Worm (Caenorhabditis elegans) whole organism, young adult: Measurements from ENCODE around the gene snb-7.

Experiments
- B0336.3 ChIP-seq: fragments of 200-800 bp; sonication (Bioruptor generic); IDR thresholded peaks from 2 replicates; pipeline ENCODE4 v1.3.6; 2022; ENCODE audit warnings: missing genetic modification characterization, missing compliant biosample characterization
- ama-1 ChIP-seq, 3 experiments: fragments of 150-350 bp in 1 of 3; sonication (generic microtip) in 2 of 3; optimal IDR thresholded peaks; 2 replicates each; lab custom pipeline; 2014 to 2018; ENCODE audit warnings: missing biosample characterization in 2 of 3, missing genetic modification characterization in 2 of 3, missing genetic modification reagents in 2 of 3
- atf-7 ChIP-seq: sonication (generic microtip); optimal IDR thresholded peaks from 2 replicates; lab custom pipeline; 2017; ENCODE audit warnings: mild to moderate bottlenecking, missing genetic modification characterization, missing compliant biosample characterization
- attf-5 ChIP-seq: fragments of 200-800 bp; sonication (Bioruptor generic); optimal IDR thresholded peaks from 2 replicates; lab custom pipeline; 2018; ENCODE audit warnings: mild to moderate bottlenecking, missing genetic modification characterization, missing compliant biosample characterization
- attf-6 ChIP-seq: fragments of 200-800 bp; sonication (Bioruptor generic); IDR thresholded peaks from 2 replicates; pipeline ENCODE4 v1.3.6; 2022; ENCODE audit warnings: missing genetic modification reagents, missing genetic modification characterization, missing compliant biosample characterization
- ceh-27 ChIP-seq: fragments of 200-800 bp; sonication (Bioruptor generic); optimal IDR thresholded peaks from 2 replicates; lab custom pipeline; 2018; ENCODE audit warnings: mild to moderate bottlenecking, missing genetic modification characterization, moderate library complexity, missing compliant biosample characterization
- ceh-91 ChIP-seq: fragments of 200-800 bp; sonication (Bioruptor generic); IDR thresholded peaks from 2 replicates; pipeline ENCODE4 v1.3.6; 2022; ENCODE audit warnings: missing genetic modification reagents, missing genetic modification characterization, missing compliant biosample characterization
- efl-1 ChIP-seq: fragments of 150-350 bp; optimal IDR thresholded peaks from 2 replicates; lab custom pipeline; 2014; ENCODE audit warnings: missing biosample characterization, missing genetic modification reagents, missing genetic modification characterization
- gei-17 ChIP-seq: fragments of 200-800 bp; sonication (Bioruptor generic); optimal IDR thresholded peaks from 2 replicates; lab custom pipeline; 2018; ENCODE audit warnings: mild to moderate bottlenecking, missing genetic modification characterization, missing compliant biosample characterization
- let-607 ChIP-seq, 2 experiments: fragments of 200-800 bp in 1 of 2; sonication (Bioruptor generic) in 1 of 2; sonication (generic microtip) in 1 of 2; optimal IDR thresholded peaks; 2 replicates each; lab custom pipeline; 2016 to 2018; ENCODE audit warnings: mild to moderate bottlenecking in 2 of 2, missing compliant biosample characterization in 2 of 2, missing genetic modification characterization in 2 of 2, moderate library complexity in 2 of 2, missing genotype in 1 of 2
- tbx-9 ChIP-seq: sonication (generic microtip); optimal IDR thresholded peaks from 2 replicates; lab custom pipeline; 2016; ENCODE audit warnings: borderline replicate concordance, missing genetic modification characterization, inconsistent platforms, missing compliant biosample characterization
- unc-62 ChIP-seq: fragments of 150-350 bp; optimal IDR thresholded peaks from 2 replicates; lab custom pipeline; 2014; ENCODE audit warnings: missing biosample characterization, missing genetic modification reagents, missing genetic modification characterization

DNA sequence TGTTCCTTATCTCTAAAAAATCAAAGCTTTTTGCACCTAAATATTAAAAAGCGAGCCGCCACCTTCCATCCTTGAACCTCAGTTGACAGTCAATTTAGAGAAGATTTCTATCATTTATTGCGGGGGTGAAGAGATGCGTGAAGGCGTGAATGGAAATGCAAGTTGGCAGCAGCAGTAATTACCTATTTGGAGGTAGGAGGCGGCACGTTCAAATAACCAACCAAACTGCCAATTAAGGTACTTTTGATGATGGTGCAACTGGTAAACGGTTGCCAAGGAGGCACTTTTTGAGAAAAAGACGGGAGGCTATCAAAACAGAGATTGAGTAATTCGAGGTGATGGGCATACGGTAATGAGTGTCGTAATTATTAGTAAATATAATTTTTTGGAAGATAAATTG lies 24.3 kb upstream of the snb-7 start:
- no peak for TF ChIP-seq attf-5 (GFP tag; lab: Kevin White, UChicago)
- no peak for TF ChIP-seq ceh-91 (GFP tag; lab: Robert Waterston, UW)
- TF ChIP-seq let-607 (tag; optimal IDR thresholded peaks at IDR 0.05; lab: Kevin White, UChicago): no peak
- no peak for TF ChIP-seq attf-6 (GFP tag; lab: Robert Waterston, UW)
- TF ChIP-seq ama-1 (optimal IDR thresholded peaks at IDR 0.05; lab: Kevin White, UChicago): no peak
- no peak for TF ChIP-seq ama-1 (GFP tag; optimal IDR thresholded peaks at IDR 0.05; lab: Kevin White, UChicago)
- no peak for TF ChIP-seq tbx-9 (tag; lab: Kevin White, UChicago)
- TF ChIP-seq gei-17 (GFP tag; lab: Kevin White, UChicago): no peak
- TF ChIP-seq B0336.3: no peak
- no peak for TF ChIP-seq ceh-27 (GFP tag; lab: Kevin White, UChicago)
- TF ChIP-seq atf-7: no peak
- no peak for TF ChIP-seq unc-62 (GFP tag; lab: Kevin White, UChicago)
- TF ChIP-seq efl-1 (GFP tag; lab: Kevin White, UChicago): no peak
